Fruit fly (Drosophila melanogaster): Measurements from ENCODE around the gene Cluap1.

The Cluap1 gene

dm6 chrX:22529664-22530321, 14.3 kb downstream of the Cluap1 start, which contains the start of gene S6kII (continued):
- TF ChIP-seq Max (GFP tag; optimal IDR thresholded peaks at IDR 0.05) = peak; percentile 7
- TF ChIP-seq HLH4C (GFP tag; IDR thresholded peaks at IDR 0.05; ENCODE audit: partially characterized antibody) = peak; percentile 84
- TF ChIP-seq h (optimal IDR thresholded peaks at IDR 0.05) = no peak
- peak; percentile 44 for TF ChIP-seq CG9797 (GFP tag; optimal IDR thresholded peaks at IDR 0.05)
- no peak for TF ChIP-seq HHEX (GFP tag; optimal IDR thresholded peaks at IDR 0.05)
- no peak for TF ChIP-seq CG10654 (GFP tag; optimal IDR thresholded peaks at IDR 0.05)
- peak; percentile 88 for TF ChIP-seq knrl (GFP tag; IDR thresholded peaks at IDR 0.05; ENCODE audit: partially characterized antibody)
- no peak for TF ChIP-seq Atf3 (GFP tag; optimal IDR thresholded peaks at IDR 0.05)
- TF ChIP-seq Doc3 (GFP tag; IDR thresholded peaks at IDR 0.05; ENCODE audit: partially characterized antibody) = peak; percentile 84
- peak; percentile 27 for TF ChIP-seq Lhr (GFP tag; optimal IDR thresholded peaks at IDR 0.05)
- TF ChIP-seq hb (GFP tag; IDR thresholded peaks at IDR 0.05; ENCODE audit: partially characterized antibody) = peak; percentile 81
- no peak for TF ChIP-seq CG6254 (GFP tag; optimal IDR thresholded peaks at IDR 0.05)
- no peak for TF ChIP-seq sqz (GFP tag; optimal IDR thresholded peaks at IDR 0.05)
- TF ChIP-seq lola (GFP tag; optimal IDR thresholded peaks at IDR 0.05) = no peak
- TF ChIP-seq fd64A (GFP tag; optimal IDR thresholded peaks at IDR 0.05) = no peak
- no peak for TF ChIP-seq zf30C (GFP tag; optimal IDR thresholded peaks at IDR 0.05)
- TF ChIP-seq ERR (GFP tag; optimal IDR thresholded peaks at IDR 0.05) = no peak
- peak; percentile 42 for TF ChIP-seq trem (tag; optimal IDR thresholded peaks at IDR 0.05)
- no peak for TF ChIP-seq CG3726 (GFP tag; IDR thresholded peaks at IDR 0.05)
- peak; percentile 64 for TF ChIP-seq stwl (tag; optimal IDR thresholded peaks at IDR 0.05)
- TF ChIP-seq MESR4 (GFP tag; optimal IDR thresholded peaks at IDR 0.05) = peak; percentile 84
- TF ChIP-seq zen2 (GFP tag; IDR thresholded peaks at IDR 0.05; ENCODE audit: partially characterized antibody) = peak; percentile 78; the same call in 2 of the 3 replicates
- TF ChIP-seq slp2 (GFP tag; optimal IDR thresholded peaks at IDR 0.05) = no peak
- TF ChIP-seq cas (GFP tag; IDR thresholded peaks at IDR 0.05) = no peak
- no peak for TF ChIP-seq Ets65A (GFP tag)
- peak; percentile 88 for TF ChIP-seq amos (GFP tag; IDR thresholded peaks at IDR 0.05; ENCODE audit: partially characterized antibody)
- TF ChIP-seq Fer2 (tag; optimal IDR thresholded peaks at IDR 0.05) = no peak
- TF ChIP-seq CG2889 (GFP tag; IDR thresholded peaks at IDR 0.05) = no peak
- TF ChIP-seq inv (GFP tag; IDR thresholded peaks at IDR 0.05; ENCODE audit: partially characterized antibody) = peak; percentile 79
- TF ChIP-seq MBD-R2 (GFP tag; IDR thresholded peaks at IDR 0.05) = peak; percentile 68; the same call in 1 of the 2 replicates
- TF ChIP-seq sim (GFP tag; IDR thresholded peaks at IDR 0.05) = no peak
- TF ChIP-seq vfl (GFP tag; optimal IDR thresholded peaks at IDR 0.05) = no peak
- TF ChIP-seq CG1603 (tag; optimal IDR thresholded peaks at IDR 0.05) = no peak
- peak in 1 of 2 experiments; percentile 54 for TF ChIP-seq crp (GFP tag; optimal IDR thresholded peaks at IDR 0.05)
- TF ChIP-seq Bgb (GFP tag; IDR thresholded peaks at IDR 0.05; ENCODE audit: partially characterized antibody) = peak; percentile 89
- TF ChIP-seq Dll (GFP tag; IDR thresholded peaks at IDR 0.05; ENCODE audit: partially characterized antibody) = peak; percentile 90
- TF ChIP-seq Mad (GFP tag; optimal IDR thresholded peaks at IDR 0.05) = no peak
- TF ChIP-seq Scr (GFP tag; IDR thresholded peaks at IDR 0.05; ENCODE audit: partially characterized antibody) = peak; percentile 88
- TF ChIP-seq chinmo (GFP tag; IDR thresholded peaks at IDR 0.05; ENCODE audit: partially characterized antibody) = peak; percentile 72; the same call in 1 of the 4 replicates
- no peak for TF ChIP-seq Dip2 (GFP tag; IDR thresholded peaks at IDR 0.05)
- TF ChIP-seq gfzf (GFP tag; optimal IDR thresholded peaks at IDR 0.05) = peak; percentile 51
- TF ChIP-seq Ets97D (GFP tag; optimal IDR thresholded peaks at IDR 0.05) = peak; percentile 18
- peak; percentile 9 for TF ChIP-seq sens (GFP tag)
- no peak for TF ChIP-seq kni (GFP tag; optimal IDR thresholded peaks at IDR 0.05)
- TF ChIP-seq crol (GFP tag; IDR thresholded peaks at IDR 0.05) = no peak
- no peak for TF ChIP-seq Atf-2 (GFP tag; optimal IDR thresholded peaks at IDR 0.05)
- no peak for TF ChIP-seq chm (GFP tag; IDR thresholded peaks at IDR 0.05)
- TF ChIP-seq dysf (GFP tag; IDR thresholded peaks at IDR 0.05) = no peak
- no peak for TF ChIP-seq CG10979 (tag; optimal IDR thresholded peaks at IDR 0.05)

Measured in whole organism, embryonic.